Worm (Caenorhabditis elegans): ENCODE measurements around the gene fipp-1.

DNA sequence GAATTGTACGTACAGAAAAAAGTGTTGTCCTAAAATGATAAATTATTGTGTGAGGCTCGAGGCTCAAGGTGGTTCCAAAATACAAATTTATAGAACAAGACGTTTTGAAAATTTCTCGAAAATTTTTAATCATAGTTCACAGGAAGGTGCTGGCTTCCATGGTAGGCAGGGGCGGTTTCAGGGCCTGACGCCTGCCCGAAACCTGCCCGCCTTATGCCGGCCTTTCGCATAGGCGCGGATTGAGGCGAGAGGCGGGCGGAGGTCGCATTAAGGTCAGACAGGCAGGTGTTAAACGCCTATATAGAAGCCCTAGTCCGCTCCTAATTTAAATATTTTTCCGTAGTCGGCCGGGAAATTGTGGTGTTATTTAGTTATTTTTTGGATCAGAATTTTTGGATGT is 51.5 kb downstream of the fipp-1 start:
- TF ChIP-seq aly-2 (tag; optimal IDR thresholded peaks at IDR 0.05) = no peak
- no peak for TF ChIP-seq nhr-11 (tag; optimal IDR thresholded peaks at IDR 0.05)
- no peak for TF ChIP-seq pax-3 (tag; optimal IDR thresholded peaks at IDR 0.05)
- TF ChIP-seq unc-62 (GFP tag; optimal IDR thresholded peaks at IDR 0.05) = no peak
- TF ChIP-seq lsy-2 (tag; optimal IDR thresholded peaks at IDR 0.05) = no peak
- no peak for TF ChIP-seq nhr-76 (tag; optimal IDR thresholded peaks at IDR 0.05)
- no peak for TF ChIP-seq unc-130 (tag; optimal IDR thresholded peaks at IDR 0.05)
- no peak for TF ChIP-seq elt-3 (tag; optimal IDR thresholded peaks at IDR 0.05)
- no peak for TF ChIP-seq ama-1 (optimal IDR thresholded peaks at IDR 0.05)
- TF ChIP-seq sox-4 (tag; optimal IDR thresholded peaks at IDR 0.05) = no peak
